Fruit fly (Drosophila melanogaster) whole organism, prepupa: ENCODE measurements around the gene Samuel.

ENCODE experiments used
- CG10631 ChIP-seq: fragments of 200-800 bp; sonication (Bioruptor generic); optimal IDR thresholded peaks from 2 replicates; lab custom pipeline; 2016; ENCODE audit warnings: missing biosample characterization, missing genetic modification characterization
- CG10669 ChIP-seq: fragments of 200-800 bp; sonication (Bioruptor generic); optimal IDR thresholded peaks from 3 replicates; lab custom pipeline; 2018; ENCODE audit warnings: missing biosample characterization, mild to moderate bottlenecking, missing genetic modification characterization, moderate library complexity
- CG11762 ChIP-seq: fragments of 200-800 bp; sonication (Bioruptor generic); optimal IDR thresholded peaks from 3 replicates; lab custom pipeline; 2016; ENCODE audit warnings: missing biosample characterization, missing genetic modification characterization; ENCODE audit not compliant: insufficient read depth
- CG11902 ChIP-seq: fragments of 200-800 bp; sonication (Bioruptor generic); optimal IDR thresholded peaks from 3 replicates; lab custom pipeline; 2016; ENCODE audit warnings: missing biosample characterization, missing genetic modification characterization
- CG15336 ChIP-seq: fragments of 200-800 bp; sonication (Bioruptor generic); IDR thresholded peaks from 2 replicates; pipeline ENCODE4 v1.3.6; 2022; ENCODE audit warnings: missing biosample characterization, missing genetic modification characterization
- CG1621 ChIP-seq: fragments of 200-800 bp; sonication (Bioruptor generic); optimal IDR thresholded peaks from 3 replicates; lab custom pipeline; 2018; ENCODE audit warnings: missing biosample characterization, mild to moderate bottlenecking, missing genetic modification characterization
- CG16779 ChIP-seq: fragments of 200-800 bp; sonication (Bioruptor generic); optimal IDR thresholded peaks from 3 replicates; lab custom pipeline; 2017; ENCODE audit warnings: missing biosample characterization, mild to moderate bottlenecking, missing genetic modification characterization
- CG3032 ChIP-seq: fragments of 200-800 bp; optimal IDR thresholded peaks from 2 replicates; lab custom pipeline; 2019; ENCODE audit warnings: missing biosample characterization, mild to moderate bottlenecking, missing genetic modification characterization, moderate library complexity
- CG31627 ChIP-seq: fragments of 200-800 bp; sonication (Bioruptor generic); optimal IDR thresholded peaks from 3 replicates; lab custom pipeline; 2016; ENCODE audit warnings: missing biosample characterization, missing genetic modification characterization
- CG32006 ChIP-seq: fragments of 200-800 bp; sonication (Bioruptor generic); optimal IDR thresholded peaks from 3 replicates; lab custom pipeline; 2017; ENCODE audit warnings: missing biosample characterization, mild to moderate bottlenecking, missing genetic modification characterization
- CG34406 ChIP-seq: fragments of 200-800 bp; sonication (Bioruptor generic); optimal IDR thresholded peaks from 3 replicates; lab custom pipeline; 2016; ENCODE audit warnings: missing biosample characterization, missing genetic modification characterization
- CG3919 ChIP-seq: fragments of 200-800 bp; sonication (Bioruptor generic); optimal IDR thresholded peaks from 3 replicates; lab custom pipeline; 2016; ENCODE audit warnings: missing biosample characterization, missing genetic modification characterization
- CG6163 ChIP-seq: fragments of 200-800 bp; sonication (Bioruptor generic); IDR thresholded peaks from 3 replicates; pipeline ENCODE4 v1.3.6; 2022; ENCODE audit warnings: missing biosample characterization, missing genetic modification characterization
- CG6792 ChIP-seq: fragments of 200-800 bp; sonication (Bioruptor generic); optimal IDR thresholded peaks from 3 replicates; lab custom pipeline; 2016; ENCODE audit warnings: missing biosample characterization, missing genetic modification characterization
- CG6854 ChIP-seq: fragments of 200-800 bp; sonication (Bioruptor generic); optimal IDR thresholded peaks from 2 replicates; lab custom pipeline; 2017; ENCODE audit warnings: missing biosample characterization, mild to moderate bottlenecking, missing genetic modification characterization
- CG7368 ChIP-seq: fragments of 200-800 bp; sonication (Bioruptor generic); optimal IDR thresholded peaks from 3 replicates; lab custom pipeline; 2016; ENCODE audit warnings: missing biosample characterization, missing genetic modification characterization
- CG8119 ChIP-seq: fragments of 200-800 bp; sonication (Bioruptor generic); IDR thresholded peaks from 3 replicates; pipeline ENCODE4 v1.3.6; 2022; ENCODE audit warnings: missing biosample characterization, missing genetic modification characterization
- CG8319 ChIP-seq: fragments of 200-800 bp; sonication (Bioruptor generic); optimal IDR thresholded peaks from 3 replicates; lab custom pipeline; 2016; ENCODE audit warnings: missing biosample characterization, missing genetic modification characterization
- CG8632 ChIP-seq: fragments of 200-800 bp; sonication (Bioruptor generic); optimal IDR thresholded peaks from 3 replicates; lab custom pipeline; 2016; ENCODE audit warnings: missing biosample characterization, missing genetic modification characterization
- CG9139 ChIP-seq: fragments of 200-800 bp; sonication (Bioruptor generic); optimal IDR thresholded peaks from 3 replicates; lab custom pipeline; 2017; ENCODE audit warnings: missing biosample characterization, mild to moderate bottlenecking, missing genetic modification characterization
- Eip75B ChIP-seq: fragments of 200-800 bp; sonication (Bioruptor generic); optimal IDR thresholded peaks from 3 replicates; lab custom pipeline; 2016; ENCODE audit warnings: missing biosample characterization, missing genetic modification characterization
- Eip78C ChIP-seq: fragments of 200-800 bp; sonication (Bioruptor generic); peaks from one replicate; lab custom pipeline; 2016; ENCODE audit warnings: missing biosample characterization, missing genetic modification characterization
- Ets96B ChIP-seq: fragments of 200-800 bp; optimal IDR thresholded peaks from 2 replicates; lab custom pipeline; 2019; ENCODE audit warnings: missing biosample characterization, mild to moderate bottlenecking, missing genetic modification characterization, moderate library complexity
- Hr38 ChIP-seq: sonication (Bioruptor generic); optimal IDR thresholded peaks from 2 replicates; lab custom pipeline; 2016; ENCODE audit warnings: missing biosample characterization, missing genetic modification characterization
- Hr39 ChIP-seq: fragments of 200-800 bp; sonication (Bioruptor generic); optimal IDR thresholded peaks from 2 replicates; lab custom pipeline; 2016; ENCODE audit warnings: missing biosample characterization, missing genetic modification characterization
- Hr4 ChIP-seq: fragments of 200-800 bp; sonication (Bioruptor generic); optimal IDR thresholded peaks from 3 replicates; lab custom pipeline; 2016; ENCODE audit warnings: missing biosample characterization, missing genetic modification characterization
- Met ChIP-seq: fragments of 200-800 bp; sonication (Bioruptor generic); optimal IDR thresholded peaks from 3 replicates; lab custom pipeline; 2016; ENCODE audit warnings: missing biosample characterization, missing genetic modification characterization
- OdsH ChIP-seq: fragments of 200-800 bp; sonication (Bioruptor generic); optimal IDR thresholded peaks from 3 replicates; lab custom pipeline; 2016; ENCODE audit warnings: missing biosample characterization, missing genetic modification characterization
- Smox ChIP-seq: fragments of 200-800 bp; sonication (Bioruptor generic); optimal IDR thresholded peaks from 3 replicates; lab custom pipeline; 2016; ENCODE audit warnings: missing biosample characterization, missing genetic modification characterization
- Sox14 ChIP-seq: fragments of 200-800 bp; sonication (Bioruptor generic); optimal IDR thresholded peaks from 3 replicates; lab custom pipeline; 2016; ENCODE audit warnings: missing biosample characterization, missing genetic modification characterization
- acj6 ChIP-seq: fragments of 200-800 bp; sonication (Bioruptor generic); optimal IDR thresholded peaks from 3 replicates; lab custom pipeline; 2016; ENCODE audit warnings: missing biosample characterization, missing genetic modification characterization
- dsx ChIP-seq: fragments of 200-800 bp; optimal IDR thresholded peaks from 3 replicates; lab custom pipeline; 2019; ENCODE audit warnings: missing biosample characterization, mild to moderate bottlenecking, missing genetic modification characterization, moderate library complexity; ENCODE audit not compliant: poor library complexity, severe bottlenecking
- eg ChIP-seq: fragments of 200-800 bp; sonication (Bioruptor generic); IDR thresholded peaks from 3 replicates; pipeline ENCODE4 v1.3.6; 2022; ENCODE audit warnings: missing biosample characterization, missing genetic modification characterization
- esn ChIP-seq: fragments of 200-800 bp; sonication (Bioruptor generic); optimal IDR thresholded peaks from 2 replicates; lab custom pipeline; 2016; ENCODE audit warnings: missing biosample characterization, mild to moderate bottlenecking, missing genetic modification characterization, moderate library complexity
- fd59A ChIP-seq: fragments of 200-800 bp; sonication (Bioruptor generic); optimal IDR thresholded peaks from 2 replicates; lab custom pipeline; 2017; ENCODE audit warnings: missing biosample characterization, mild to moderate bottlenecking, missing genetic modification characterization, missing genetic modification reagents
- fd85E ChIP-seq: fragments of 200-800 bp; sonication (Bioruptor generic); optimal IDR thresholded peaks from 3 replicates; lab custom pipeline; 2016; ENCODE audit warnings: missing biosample characterization, missing genetic modification characterization
- fkh ChIP-seq: fragments of 200-800 bp; sonication (Bioruptor generic); optimal IDR thresholded peaks from 3 replicates; lab custom pipeline; 2017; ENCODE audit warnings: missing biosample characterization, mild to moderate bottlenecking, missing genetic modification characterization, moderate library complexity
- net ChIP-seq: fragments of 200-800 bp; sonication (Bioruptor generic); optimal IDR thresholded peaks from 3 replicates; lab custom pipeline; 2016; ENCODE audit warnings: missing biosample characterization, missing genetic modification characterization
- pdm3 ChIP-seq: fragments of 200-800 bp; sonication (Bioruptor generic); optimal IDR thresholded peaks from 3 replicates; lab custom pipeline; 2016; ENCODE audit warnings: missing biosample characterization, missing genetic modification characterization
- ss ChIP-seq, 2 experiments: fragments of 200-800 bp; sonication (Bioruptor generic); optimal IDR thresholded peaks; 2 replicates in 1 of 2; 3 replicates in 1 of 2; lab custom pipeline; 2017 to 2018; ENCODE audit warnings: mild to moderate bottlenecking in 2 of 2, missing biosample characterization in 2 of 2, missing genetic modification characterization in 2 of 2, moderate library complexity in 1 of 2
- topi ChIP-seq: fragments of 200-800 bp; sonication (Bioruptor generic); optimal IDR thresholded peaks from 3 replicates; lab custom pipeline; 2016; ENCODE audit warnings: missing biosample characterization, missing genetic modification characterization
- vri ChIP-seq: fragments of 200-800 bp; sonication (Bioruptor generic); optimal IDR thresholded peaks from 3 replicates; lab custom pipeline; 2016; ENCODE audit warnings: missing biosample characterization, mild to moderate bottlenecking, missing genetic modification characterization

The Samuel gene

DNA sequence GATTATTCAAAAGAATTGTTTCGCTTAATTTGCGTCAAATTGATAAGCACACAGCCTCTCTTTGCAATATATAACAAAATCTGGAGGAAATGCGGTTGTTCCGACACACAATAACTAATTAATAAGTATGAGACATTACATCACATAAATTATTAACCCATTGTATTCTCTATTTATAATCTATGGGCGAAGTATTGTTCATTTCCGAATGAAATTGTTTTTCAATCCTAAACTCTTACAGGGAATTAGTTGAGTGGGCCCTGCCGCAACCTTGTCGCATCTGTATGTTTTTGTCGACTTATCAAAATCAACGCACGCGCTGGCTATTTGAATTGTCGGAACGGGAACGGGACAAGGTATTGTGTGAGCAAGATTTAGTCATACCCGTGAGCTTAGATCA is 94.6 kb downstream of the Samuel start, which contains the start of gene CG16743 (continued):
- TF ChIP-seq Eip78C (GFP tag; lab: Kevin White, UChicago) (peak; percentile 67), CG10631 (no peak), ss (GFP tag; optimal IDR thresholded peaks at IDR 0.05; lab: Kevin White, UChicago) (no peak), OdsH (GFP tag; lab: Kevin White, UChicago) (no peak), CG6854 (GFP tag; lab: Kevin White, UChicago) (no peak), pdm3 (GFP tag; lab: Kevin White, UChicago) (no peak), Eip75B (GFP tag; lab: Kevin White, UChicago) (no peak), CG3032 (no peak), CG8119 (GFP tag; lab: Robert Waterston, UW) (no peak), CG8319 (GFP tag; lab: Kevin White, UChicago) (no peak), Smox (GFP tag; lab: Kevin White, UChicago) (no peak)
- TF ChIP-seq, all 60 proteins: peak for 8

DNA sequence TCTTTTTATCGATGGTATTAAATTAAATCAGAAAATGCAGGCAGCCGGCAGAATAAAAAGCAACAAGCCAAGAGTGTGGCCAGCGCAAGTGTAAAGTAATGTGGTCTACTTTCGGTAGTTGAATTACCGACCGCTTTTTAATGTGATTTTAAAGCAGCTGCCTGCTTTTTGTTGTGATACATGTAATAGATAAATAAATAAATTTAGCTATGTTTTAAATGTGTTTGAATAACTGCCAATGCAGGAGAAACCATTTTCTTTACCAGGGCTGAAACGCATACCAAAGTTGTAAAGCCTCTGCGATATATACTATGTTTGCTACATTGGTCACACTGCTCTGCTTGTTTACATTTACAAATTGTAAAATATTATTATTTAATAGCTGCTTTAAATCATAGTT is 96.7 kb downstream of the Samuel start, which contains the start of the genes Tmem214 and YL-1:
Gene Tmem214, minus strand, starts transcription at position 142 of the 400 bp plus-strand sequence.
Gene YL-1, plus strand, starts transcription at position 310 of the 400 bp plus-strand sequence.
- no peak for TF ChIP-seq Hr39 (GFP tag; lab: Kevin White, UChicago)
- TF ChIP-seq fkh (GFP tag; lab: Kevin White, UChicago), result peak; percentile 95
- peak; percentile 14 for TF ChIP-seq Sox14
- TF ChIP-seq ss (GFP tag; optimal IDR thresholded peaks at IDR 0.05; lab: Kevin White, UChicago), result no peak
- TF ChIP-seq CG3032, result peak; percentile 7
- TF ChIP-seq Eip78C (GFP tag; lab: Kevin White, UChicago), result peak; percentile 75
- no peak for TF ChIP-seq topi (GFP tag; lab: Kevin White, UChicago)
- TF ChIP-seq vri (GFP tag; lab: Kevin White, UChicago), result peak; percentile 62
- no peak for TF ChIP-seq CG8119 (GFP tag; lab: Robert Waterston, UW)
- TF ChIP-seq esn, result peak; percentile 3

DNA sequence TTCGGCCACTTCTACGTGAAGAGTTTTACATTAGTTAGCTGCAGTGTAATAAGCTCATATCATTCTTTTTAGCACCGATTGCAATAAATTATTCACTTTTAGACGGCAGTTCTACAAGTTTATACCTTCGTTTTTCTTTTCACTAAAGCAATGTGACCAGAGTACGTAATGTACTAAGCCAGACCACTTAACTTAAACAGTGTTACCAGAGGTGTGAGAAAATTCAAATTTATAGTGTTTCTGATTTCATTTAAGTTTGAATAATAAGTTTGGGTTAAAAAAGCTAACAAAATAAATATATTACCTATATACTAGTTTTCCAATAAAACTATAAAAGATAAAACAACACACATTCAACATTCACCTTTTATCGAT is 98.8 kb downstream of the Samuel start:
- TF ChIP-seq CG31627 (GFP tag; lab: Kevin White, UChicago), result no peak
- no peak for TF ChIP-seq esn
- no peak for TF ChIP-seq CG34406 (GFP tag; lab: Kevin White, UChicago)
- no peak for TF ChIP-seq CG1621 (tag; lab: Kevin White, UChicago)
- TF ChIP-seq fd85E (GFP tag; lab: Kevin White, UChicago), result no peak
- TF ChIP-seq CG6163 (GFP tag; lab: Robert Waterston, UW), result no peak
- no peak for TF ChIP-seq CG6792 (GFP tag; lab: Kevin White, UChicago)
- TF ChIP-seq fd59A (GFP tag; lab: Kevin White, UChicago), result no peak

- TF ChIP-seq CG6792 (GFP tag; lab: Kevin White, UChicago) (peak; percentile 33), Ets96B (peak; percentile 27), Hr39 (GFP tag; lab: Kevin White, UChicago) (peak; percentile 15), CG8319 (GFP tag; lab: Kevin White, UChicago) (no peak), CG7368 (GFP tag; lab: Kevin White, UChicago) (no peak), CG10631 (no peak), CG32006 (peak; percentile 54), CG15336 (peak; percentile 41), CG11762 (GFP tag; lab: Kevin White, UChicago) (no peak), CG3919 (GFP tag; lab: Kevin White, UChicago) (peak; percentile 1), CG1621 (tag; lab: Kevin White, UChicago) (peak; percentile 50), net (GFP tag; lab: Kevin White, UChicago) (peak; percentile 48), CG8119 (GFP tag; lab: Robert Waterston, UW) (peak; percentile 49; the same call in 1 of the 3 replicates), CG6163 (GFP tag; lab: Robert Waterston, UW) (peak; percentile 26; the same call in 1 of the 3 replicates), CG10669 (GFP tag; lab: Kevin White, UChicago) (peak; percentile 43), acj6 (GFP tag; lab: Kevin White, UChicago) (no peak), CG8632 (GFP tag; lab: Kevin White, UChicago) (no peak), CG9139 (GFP tag; lab: Kevin White, UChicago) (peak; percentile 52), CG11902 (GFP tag; lab: Kevin White, UChicago) (no peak), CG34406 (GFP tag; lab: Kevin White, UChicago) (peak; percentile 20), Smox (GFP tag; lab: Kevin White, UChicago) (peak; percentile 38), Eip75B (GFP tag; lab: Kevin White, UChicago) (peak; percentile 24), Met (GFP tag; lab: Kevin White, UChicago) (peak; percentile 41), CG16779 (tag; lab: Kevin White, UChicago) (peak; percentile 66), Hr38 (no peak), fd85E (GFP tag; lab: Kevin White, UChicago) (no peak), fkh (GFP tag; lab: Kevin White, UChicago) (peak; percentile 26), dsx (no peak), Hr4 (GFP tag; lab: Kevin White, UChicago) (peak; percentile 46), eg (GFP tag; lab: Robert Waterston, UW) (peak; percentile 63; the same call in 2 of the 3 replicates)
These were observed 99.4 kb downstream of the Samuel start for dm6 chr2L:10967257-10968008.
